Worm (Caenorhabditis elegans) whole organism, midembryonic: ENCODE results near the gene pals-20.

Source experiments
- T22C8.4 ChIP-seq: fragments of 200-800 bp; sonication (Bioruptor generic); IDR thresholded peaks from 2 replicates; pipeline ENCODE4 v1.3.6; 2022; ENCODE audit warnings: missing genetic modification characterization, missing compliant biosample characterization
- cog-1 ChIP-seq: sonication (generic microtip); optimal IDR thresholded peaks from 2 replicates; lab custom pipeline; 2016; ENCODE audit warnings: missing genetic modification characterization, missing compliant biosample characterization
- flt-1 ChIP-seq: fragments of 200-800 bp; sonication (Bioruptor generic); IDR thresholded peaks from 2 replicates; pipeline ENCODE4 v1.3.6; 2022; ENCODE audit warnings: missing genetic modification characterization, missing compliant biosample characterization
- klf-2 ChIP-seq: fragments of 200-800 bp; sonication (Bioruptor generic); conservative IDR thresholded peaks from 2 replicates; pipeline ENCODE4 v1.3.6; 2022; ENCODE audit warnings: missing genetic modification reagents, missing genetic modification characterization, missing compliant biosample characterization
- med-1 ChIP-seq: sonication (generic microtip); optimal IDR thresholded peaks from 2 replicates; lab custom pipeline; 2017; ENCODE audit warnings: missing genetic modification characterization, mild to moderate bottlenecking, missing compliant biosample characterization, antibody characterized with exemption, missing genetic modification reagents; ENCODE audit not compliant: insufficient read depth
- ref-1 ChIP-seq: fragments of 200-800 bp; sonication (Bioruptor generic); conservative IDR thresholded peaks from 2 replicates; pipeline ENCODE4 v1.3.6; 2022; ENCODE audit warnings: missing genetic modification reagents, missing genetic modification characterization, missing compliant biosample characterization
- tab-1 ChIP-seq: fragments of 200-800 bp; sonication (Bioruptor generic); IDR thresholded peaks from 2 replicates; pipeline ENCODE4 v1.3.6; 2022; ENCODE audit warnings: missing genetic modification characterization, missing compliant biosample characterization
- ztf-23 ChIP-seq: fragments of 200-800 bp; sonication (Bioruptor generic); IDR thresholded peaks from 2 replicates; pipeline ENCODE4 v1.3.6; 2022; ENCODE audit warnings: missing genetic modification reagents, missing genetic modification characterization, missing compliant biosample characterization
- ztf-29 ChIP-seq: fragments of 200-800 bp; sonication (Bioruptor generic); IDR thresholded peaks from 2 replicates; pipeline ENCODE4 v1.3.6; 2022; ENCODE audit warnings: missing genetic modification reagents, missing genetic modification characterization, missing compliant biosample characterization

The pals-20 gene

DNA sequence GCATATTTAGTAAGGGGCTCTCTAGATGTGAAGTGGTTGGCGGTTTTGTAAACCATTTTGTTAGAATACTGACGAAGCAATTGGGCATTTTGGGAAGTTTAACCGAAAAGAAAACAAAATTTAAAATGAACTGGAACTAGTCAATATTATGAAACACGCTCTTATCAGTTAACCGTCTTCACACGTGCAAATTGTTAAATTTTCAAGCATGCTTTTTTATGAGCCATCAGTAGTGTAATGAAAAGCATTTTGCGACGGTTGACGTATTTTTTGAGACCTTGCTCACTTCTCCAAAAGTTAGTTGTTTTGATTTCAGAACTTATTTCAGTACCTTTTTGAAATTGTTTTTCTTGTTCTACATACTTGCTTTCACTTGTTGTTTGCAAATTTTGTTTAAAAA lies 38.8 kb downstream of the pals-20 start, which contains the start of gene fbxa-25:
Gene fbxa-25, minus strand, starts transcription at position 138 of the 400 bp plus-strand sequence.
- TF ChIP-seq ztf-29 (GFP tag; lab: Robert Waterston, UW) (no peak), cog-1 (tag; lab: Kevin White, UChicago) (no peak), klf-2 (GFP tag; lab: Robert Waterston, UW) (no peak), ref-1 (GFP tag; lab: Robert Waterston, UW) (no peak), tab-1 (GFP tag; lab: Robert Waterston, UW) (no peak), ztf-23 (no peak), med-1 (GFP tag; lab: Kevin White, UChicago) (no peak)

ce11 chrIII:1347539-1347938 lies 40.6 kb downstream of the pals-20 start, which contains the start of gene Y82E9BL.5:
Gene Y82E9BL.5, minus strand, starts transcription at chrIII:1347639.
- TF ChIP-seq med-1 (GFP tag; lab: Kevin White, UChicago) (no peak), T22C8.4 (GFP tag; lab: Robert Waterston, UW) (no peak), tab-1 (GFP tag; lab: Robert Waterston, UW) (no peak), ztf-29 (GFP tag; lab: Robert Waterston, UW) (no peak), flt-1 (GFP tag; lab: Robert Waterston, UW) (no peak), ref-1 (GFP tag; lab: Robert Waterston, UW) (no peak), cog-1 (tag; lab: Kevin White, UChicago) (no peak), klf-2 (GFP tag; lab: Robert Waterston, UW) (no peak), ztf-23 (no peak)

DNA sequence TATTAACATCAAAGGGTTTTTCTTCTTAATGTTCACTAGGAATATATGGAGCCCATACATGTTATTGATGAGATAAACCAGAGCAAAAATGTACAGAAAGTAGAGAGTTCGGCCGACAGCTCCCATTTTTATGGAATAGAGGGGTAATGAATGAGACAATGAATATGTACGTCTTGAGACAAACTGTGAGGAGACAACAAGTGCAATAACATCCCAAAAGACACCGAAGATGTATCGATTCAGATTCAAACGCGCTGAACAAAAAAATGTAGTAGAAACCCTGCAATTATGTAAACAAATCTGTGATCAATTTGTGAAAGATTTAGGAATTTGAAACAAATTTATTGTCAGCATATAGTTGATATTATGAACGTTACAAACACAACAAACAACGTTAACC lies 41.1 kb downstream of the pals-20 start:
- TF ChIP-seq med-1 (GFP tag; lab: Kevin White, UChicago) (no peak), klf-2 (GFP tag; lab: Robert Waterston, UW) (no peak), flt-1 (GFP tag; lab: Robert Waterston, UW) (no peak), cog-1 (tag; lab: Kevin White, UChicago) (no peak), ref-1 (GFP tag; lab: Robert Waterston, UW) (no peak), T22C8.4 (GFP tag; lab: Robert Waterston, UW) (no peak), ztf-29 (GFP tag; lab: Robert Waterston, UW) (no peak), tab-1 (GFP tag; lab: Robert Waterston, UW) (no peak), ztf-23 (no peak)

- TF ChIP-seq flt-1 (GFP tag; lab: Robert Waterston, UW), result no peak
- TF ChIP-seq cog-1 (tag; lab: Kevin White, UChicago), result no peak
- no peak for TF ChIP-seq T22C8.4 (GFP tag; lab: Robert Waterston, UW)
- TF ChIP-seq ztf-29 (GFP tag; lab: Robert Waterston, UW), result no peak
- no peak for TF ChIP-seq klf-2 (GFP tag; lab: Robert Waterston, UW)
- TF ChIP-seq ztf-23, result no peak
- TF ChIP-seq tab-1 (GFP tag; lab: Robert Waterston, UW), result no peak
- no peak for TF ChIP-seq med-1 (GFP tag; lab: Kevin White, UChicago)
- no peak for TF ChIP-seq ref-1 (GFP tag; lab: Robert Waterston, UW)
Observed at ce11 chrIII:1345694-1346093, 42.4 kb downstream of the pals-20 start, which contains the start of gene Y82E9BL.6. Gene Y82E9BL.6, minus strand, starts transcription at chrIII:1345794.

DNA sequence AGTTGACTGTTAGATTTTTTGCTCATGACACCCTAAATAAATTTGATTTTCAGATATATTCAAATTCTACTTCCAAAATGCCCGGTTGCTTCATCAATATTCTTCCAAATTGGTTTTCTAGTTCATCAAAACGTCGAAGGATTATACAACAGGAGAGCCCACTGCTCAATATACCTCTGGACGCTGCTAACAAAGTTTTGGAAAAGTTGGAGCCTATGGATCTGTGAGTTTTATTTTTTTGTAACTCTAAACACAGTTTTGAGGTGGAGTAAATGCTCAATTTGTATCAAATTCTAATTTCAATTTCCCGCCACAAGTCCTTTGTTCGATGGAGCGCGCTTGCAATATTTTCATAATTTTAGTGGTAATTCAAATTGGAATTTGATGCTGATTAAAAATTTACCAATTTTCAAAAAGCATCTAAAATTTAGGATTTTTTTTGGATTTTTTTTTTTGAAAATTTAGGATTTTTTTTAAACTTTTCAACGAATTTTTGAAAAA lies 45.2 kb downstream of the pals-20 start, which contains the start of gene fbxa-27:
Gene fbxa-27, plus strand, starts transcription at position 51 of the 501 bp plus-strand sequence.
- TF ChIP-seq tab-1 (GFP tag; lab: Robert Waterston, UW) (no peak), ztf-29 (GFP tag; lab: Robert Waterston, UW) (no peak)

ce11 chrIII:1342488-1342887 lies 45.6 kb downstream of the pals-20 start, which contains the start of gene fbxa-26:
Gene fbxa-26, minus strand, starts transcription at chrIII:1342522.
- TF ChIP-seq ztf-29 (GFP tag; lab: Robert Waterston, UW), result no peak
- no peak for TF ChIP-seq ztf-23
- TF ChIP-seq med-1 (GFP tag; lab: Kevin White, UChicago), result no peak
- no peak for TF ChIP-seq ref-1 (GFP tag; lab: Robert Waterston, UW)
- TF ChIP-seq tab-1 (GFP tag; lab: Robert Waterston, UW), result no peak
- TF ChIP-seq flt-1 (GFP tag; lab: Robert Waterston, UW), result no peak
- TF ChIP-seq T22C8.4 (GFP tag; lab: Robert Waterston, UW), result no peak

DNA sequence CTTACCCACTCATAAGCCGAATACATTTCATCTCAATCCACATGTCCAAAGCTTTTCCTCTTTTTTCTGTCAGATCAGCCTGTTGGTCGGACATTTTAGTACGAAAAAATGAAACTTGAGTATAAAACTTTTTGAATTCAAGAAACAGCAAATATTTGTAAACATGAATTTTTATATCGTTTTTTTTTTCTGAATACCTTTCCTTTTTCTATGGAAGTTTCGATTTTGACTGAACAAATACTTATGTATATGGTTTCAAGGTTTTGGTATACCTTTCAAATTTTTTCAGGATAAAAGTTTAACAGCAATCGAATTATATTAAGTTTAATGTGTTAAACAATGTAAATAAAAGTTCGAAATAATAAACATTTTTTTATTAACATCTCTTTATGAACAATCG lies 47.9 kb downstream of the pals-20 start, which contains the start of gene fbxa-5:
Gene fbxa-5, minus strand, starts transcription at position 101 of the 400 bp plus-strand sequence.
- TF ChIP-seq tab-1 (GFP tag; lab: Robert Waterston, UW) (no peak), cog-1 (tag; lab: Kevin White, UChicago) (no peak), T22C8.4 (GFP tag; lab: Robert Waterston, UW) (no peak), ref-1 (GFP tag; lab: Robert Waterston, UW) (no peak), med-1 (GFP tag; lab: Kevin White, UChicago) (no peak), ztf-23 (no peak), ztf-29 (GFP tag; lab: Robert Waterston, UW) (no peak), klf-2 (GFP tag; lab: Robert Waterston, UW) (no peak), flt-1 (GFP tag; lab: Robert Waterston, UW) (no peak)
